Fruit fly (Drosophila melanogaster) whole organism, wandering third instar larva: ENCODE data around the gene CG4835.

Source experiments
- Dfd ChIP-seq: fragments of >200 bp; optimal IDR thresholded peaks from 2 replicates; lab custom pipeline; 2017; ENCODE audit warnings: missing biosample characterization, missing genetic modification characterization
- GATAd ChIP-seq: sonication (Bioruptor generic); optimal IDR thresholded peaks from 2 replicates; lab custom pipeline; 2016; ENCODE audit warnings: missing biosample characterization, missing genetic modification characterization
- HLH106 ChIP-seq: fragments of 200-800 bp; optimal IDR thresholded peaks from 3 replicates; lab custom pipeline; 2019; ENCODE audit warnings: missing biosample characterization, mild to moderate bottlenecking, missing genetic modification characterization, moderate library complexity
- Jra ChIP-seq: sonication (Bioruptor generic); optimal IDR thresholded peaks from 2 replicates; lab custom pipeline; 2016; ENCODE audit warnings: missing biosample characterization, missing genetic modification characterization
- Myc ChIP-seq: fragments of >200 bp; optimal IDR thresholded peaks from 2 replicates; lab custom pipeline; 2017
- OdsH ChIP-seq: fragments of 200-800 bp; sonication (Bioruptor generic); optimal IDR thresholded peaks from 2 replicates; lab custom pipeline; 2016; ENCODE audit warnings: missing biosample characterization, mild to moderate bottlenecking, missing genetic modification characterization
- Rel ChIP-seq, 2 experiments: fragments of 200-800 bp; sonication (Bioruptor generic) in 1 of 2; optimal IDR thresholded peaks; 2 replicates in 1 of 2; 3 replicates in 1 of 2; lab custom pipeline; 2016 to 2019; ENCODE audit warnings: mild to moderate bottlenecking in 2 of 2, missing biosample characterization in 2 of 2, missing genetic modification characterization in 2 of 2, moderate library complexity in 1 of 2
- Sp1 ChIP-seq: fragments of 200-800 bp; sonication (Bioruptor generic); optimal IDR thresholded peaks from 3 replicates; lab custom pipeline; 2019; ENCODE audit warnings: missing biosample characterization, mild to moderate bottlenecking, missing genetic modification characterization, moderate library complexity
- dl ChIP-seq, 2 experiments: fragments of 175-275, 200-275 bp in 1 of 2; fragments of 200-275 bp in 1 of 2; sonication (Bioruptor generic); optimal IDR thresholded peaks; lab custom pipeline; 2018; ENCODE audit warnings: mild to moderate bottlenecking in 2 of 2, missing biosample characterization in 2 of 2, missing genetic modification characterization in 2 of 2, moderate library complexity in 2 of 2; ENCODE audit not compliant: partially characterized antibody in 2 of 2, insufficient read depth in 1 of 2
- h ChIP-seq: fragments of 200-800 bp; sonication (Bioruptor generic); optimal IDR thresholded peaks from 3 replicates; lab custom pipeline; 2016; ENCODE audit warnings: missing biosample characterization, mild to moderate bottlenecking, missing genetic modification characterization
- jim ChIP-seq: fragments of 175-275, 200-325 bp; sonication (Bioruptor generic); optimal IDR thresholded peaks from 2 replicates; lab custom pipeline; 2016; ENCODE audit warnings: missing biosample characterization, mild to moderate bottlenecking, missing genetic modification characterization
- psq ChIP-seq: fragments of 200-800 bp; sonication (Bioruptor generic); optimal IDR thresholded peaks from 3 replicates; lab custom pipeline; 2017; ENCODE audit warnings: missing biosample characterization, mild to moderate bottlenecking, missing genetic modification characterization, moderate library complexity

dm6 chr3L:5510760-5511159 is 31.2 kb downstream of the CG4835 start, which contains the start of gene CG34342:
- TF ChIP-seq dl (GFP tag; optimal IDR thresholded peaks at IDR 0.05; lab: Kevin White, UChicago; ENCODE audit: insufficient read depth in 1 of 2, partially characterized antibody in 2 of 2) (no peak), OdsH (GFP tag; lab: Kevin White, UChicago) (no peak), Jra (GFP tag; lab: Kevin White, UChicago) (no peak), Dfd (no peak), Sp1 (GFP tag; lab: Kevin White, UChicago) (no peak), psq (GFP tag; lab: Kevin White, UChicago) (no peak), h (GFP tag; lab: Kevin White, UChicago) (no peak), GATAd (GFP tag; lab: Kevin White, UChicago) (no peak), Myc (no peak), jim (GFP tag; lab: Kevin White, UChicago) (no peak), HLH106 (tag; lab: Kevin White, UChicago) (no peak), Rel (GFP tag; optimal IDR thresholded peaks at IDR 0.05; lab: Kevin White, UChicago) (no peak), Rel (tag; optimal IDR thresholded peaks at IDR 0.05; lab: Kevin White, UChicago) (no peak)
